Worm (Caenorhabditis elegans) whole organism, L1 larva: ENCODE data around the gene flh-1.
A peak's percentile ranks its signal among the peaks of the same experiment; 100 is the strongest.

ENCODE experiments used
- C04F5.9 ChIP-seq: sonication (generic microtip); optimal IDR thresholded peaks from 2 replicates; lab custom pipeline; 2016; ENCODE audit warnings: missing genetic modification characterization, missing compliant biosample characterization
- aly-2 ChIP-seq: fragments of 150-350 bp; optimal IDR thresholded peaks from 2 replicates; lab custom pipeline; 2014; ENCODE audit warnings: missing biosample characterization, missing genetic modification characterization
- blmp-1 ChIP-seq: fragments of 150-350 bp; optimal IDR thresholded peaks from 2 replicates; lab custom pipeline; 2014; ENCODE audit warnings: missing biosample characterization, missing genetic modification characterization
- ceh-8 ChIP-seq: fragments of 200-800 bp; sonication (Bioruptor generic); optimal IDR thresholded peaks from 2 replicates; lab custom pipeline; 2018; ENCODE audit warnings: mild to moderate bottlenecking, missing genetic modification characterization, moderate library complexity, missing compliant biosample characterization
- ceh-90 ChIP-seq: sonication (generic microtip); optimal IDR thresholded peaks from 2 replicates; lab custom pipeline; 2016; ENCODE audit warnings: missing genetic modification characterization, missing compliant biosample characterization
- efl-1 ChIP-seq, 4 experiments: fragments of 150-350 bp; optimal IDR thresholded peaks in 3 of 4; peaks in 1 of 4; 1 replicate in 1 of 4; 2 replicates in 3 of 4; lab custom pipeline; 2014; ENCODE audit warnings: missing biosample characterization in 2 of 4, missing genetic modification characterization in 2 of 4, missing genetic modification reagents in 2 of 4
- egl-13 ChIP-seq: sonication (generic microtip); optimal IDR thresholded peaks from 2 replicates; lab custom pipeline; 2016; ENCODE audit warnings: missing genotype, missing genetic modification reagents, missing genetic modification characterization, missing compliant biosample characterization
- elt-2 ChIP-seq: sonication (generic microtip); optimal IDR thresholded peaks from 2 replicates; lab custom pipeline; 2016; ENCODE audit warnings: missing genetic modification characterization, mild to moderate bottlenecking, inconsistent platforms, missing compliant biosample characterization, missing genetic modification reagents
- fkh-8 ChIP-seq: sonication (generic microtip); optimal IDR thresholded peaks from 2 replicates; lab custom pipeline; 2016; ENCODE audit warnings: mild to moderate bottlenecking, missing genetic modification characterization, missing compliant biosample characterization
- hpl-2 ChIP-seq: fragments of 150-350 bp; optimal IDR thresholded peaks from 2 replicates; lab custom pipeline; 2014; ENCODE audit warnings: missing biosample characterization, missing genetic modification reagents, missing genetic modification characterization
- irx-1 ChIP-seq: sonication (generic microtip); optimal IDR thresholded peaks from 2 replicates; lab custom pipeline; 2016; ENCODE audit warnings: missing genetic modification characterization, missing compliant biosample characterization
- isw-1 ChIP-seq: fragments of 200-800 bp; sonication (Bioruptor generic); IDR thresholded peaks from 2 replicates; pipeline ENCODE4 v1.3.6; 2022; ENCODE audit warnings: missing genetic modification characterization, missing compliant biosample characterization
- jun-1 ChIP-seq: fragments of 150-350 bp; optimal IDR thresholded peaks from 2 replicates; lab custom pipeline; 2014; ENCODE audit warnings: missing biosample characterization, missing genetic modification reagents, missing genetic modification characterization
- lin-13 ChIP-seq: fragments of 150-350 bp; optimal IDR thresholded peaks from 2 replicates; lab custom pipeline; 2014; ENCODE audit warnings: missing biosample characterization, missing genetic modification reagents, missing genetic modification characterization
- lin-15B ChIP-seq: fragments of 150-350 bp; sonication (generic microtip); optimal IDR thresholded peaks from 3 replicates; lab custom pipeline; 2014; ENCODE audit warnings: missing biosample characterization, missing genetic modification characterization
- lir-3 ChIP-seq: sonication (generic microtip); optimal IDR thresholded peaks from 2 replicates; lab custom pipeline; 2016; ENCODE audit warnings: mild to moderate bottlenecking, missing genetic modification characterization, moderate library complexity, missing compliant biosample characterization; ENCODE audit not compliant: poor library complexity
- mdl-1 ChIP-seq, 2 experiments: fragments of 150-350 bp; optimal IDR thresholded peaks; 2 replicates each; lab custom pipeline; 2014 to 2017; ENCODE audit warnings: missing biosample characterization in 2 of 2, missing genetic modification characterization in 2 of 2, inconsistent platforms in 1 of 2
- nhr-11 ChIP-seq: fragments of 150-350 bp; optimal IDR thresholded peaks from 2 replicates; lab custom pipeline; 2014; ENCODE audit warnings: missing biosample characterization, missing genetic modification characterization
- nhr-19 ChIP-seq: fragments of 200-800 bp; sonication (Bioruptor generic); conservative IDR thresholded peaks from 2 replicates; pipeline ENCODE4 v1.3.6; 2022; ENCODE audit warnings: missing genetic modification characterization, missing compliant biosample characterization
- nhr-237 ChIP-seq: fragments of 150-350 bp; optimal IDR thresholded peaks from 2 replicates; lab custom pipeline; 2014; ENCODE audit warnings: missing biosample characterization, missing genetic modification characterization
- nhr-71 ChIP-seq: sonication (generic microtip); optimal IDR thresholded peaks from 2 replicates; lab custom pipeline; 2016; ENCODE audit warnings: mild to moderate bottlenecking, missing genetic modification characterization, moderate library complexity, missing compliant biosample characterization
- nhr-90 ChIP-seq: sonication (generic microtip); optimal IDR thresholded peaks from 2 replicates; lab custom pipeline; 2016; ENCODE audit warnings: mild to moderate bottlenecking, missing genetic modification characterization, missing compliant biosample characterization; ENCODE audit not compliant: poor library complexity
- pqm-1 ChIP-seq: sonication (generic microtip); optimal IDR thresholded peaks from 3 replicates; lab custom pipeline; 2017; ENCODE audit warnings: missing biosample characterization, missing genetic modification characterization
- sptf-1 ChIP-seq: fragments of 150-350 bp; optimal IDR thresholded peaks from 2 replicates; lab custom pipeline; 2014; ENCODE audit warnings: missing biosample characterization, missing genetic modification characterization
- swsn-7 ChIP-seq: sonication (generic microtip); optimal IDR thresholded peaks from 2 replicates; lab custom pipeline; 2016; ENCODE audit warnings: missing genetic modification characterization, missing compliant biosample characterization
- unc-130 ChIP-seq: fragments of 150-350 bp; optimal IDR thresholded peaks from 2 replicates; lab custom pipeline; 2017; ENCODE audit warnings: missing biosample characterization, missing genetic modification characterization, inconsistent platforms
- unc-62 ChIP-seq: fragments of 150-350 bp; optimal IDR thresholded peaks from 2 replicates; lab custom pipeline; 2014; ENCODE audit warnings: missing biosample characterization, missing genetic modification reagents, missing genetic modification characterization
- unc-86 ChIP-seq: sonication (generic microtip); optimal IDR thresholded peaks from 2 replicates; lab custom pipeline; 2016; ENCODE audit warnings: missing genetic modification characterization, missing compliant biosample characterization

Gene flh-1

ce11 chrIV:9214823-9215222 lies 49.2 kb downstream of the flh-1 start:
- TF ChIP-seq nhr-90 (tag; lab: Kevin White, UChicago) (no peak), unc-62 (no peak), C04F5.9 (no peak), hpl-2 (GFP tag; lab: Kevin White, UChicago) (no peak), lin-13 (GFP tag; lab: Kevin White, UChicago) (no peak), mdl-1 (tag; optimal IDR thresholded peaks at IDR 0.05; lab: Kevin White, UChicago) (no peak), pqm-1 (no peak), jun-1 (tag; lab: Kevin White, UChicago) (no peak), egl-13 (tag; lab: Kevin White, UChicago) (no peak), lin-15B (tag; lab: Kevin White, UChicago) (no peak), ceh-8 (no peak), aly-2 (tag; lab: Kevin White, UChicago) (no peak), irx-1 (tag; lab: Kevin White, UChicago) (no peak), unc-86 (tag; lab: Kevin White, UChicago) (no peak)

- no peak for TF ChIP-seq fkh-8 (tag; lab: Kevin White, UChicago)
- no peak for TF ChIP-seq efl-1 (optimal IDR thresholded peaks at IDR 0.05; lab: Kevin White, UChicago)
- TF ChIP-seq efl-1 (GFP tag; optimal IDR thresholded peaks at IDR 0.05 in 1 of 2; lab: Kevin White, UChicago): peak in 1 of 2 experiments; percentile 34
- TF ChIP-seq nhr-237 (tag; lab: Kevin White, UChicago): no peak
- no peak for TF ChIP-seq unc-62
- no peak for TF ChIP-seq sptf-1 (tag; lab: Kevin White, UChicago)
- TF ChIP-seq lir-3 (tag; lab: Kevin White, UChicago): no peak
- TF ChIP-seq nhr-71 (tag; lab: Kevin White, UChicago): no peak
- no peak for TF ChIP-seq elt-2 (tag; lab: Kevin White, UChicago)
- no peak for TF ChIP-seq ceh-90 (tag; lab: Kevin White, UChicago)
- no peak for TF ChIP-seq nhr-19 (GFP tag; lab: Robert Waterston, UW)
- TF ChIP-seq unc-130 (tag; lab: Kevin White, UChicago): no peak
- no peak for TF ChIP-seq nhr-11
- TF ChIP-seq swsn-7 (tag; lab: Kevin White, UChicago): no peak
- no peak for TF ChIP-seq pqm-1
- TF ChIP-seq blmp-1 (tag; lab: Kevin White, UChicago): peak; percentile 40
- no peak for TF ChIP-seq isw-1 (GFP tag; lab: Robert Waterston, UW)
These were observed 51.9 kb downstream of the flh-1 start, which contains the start of gene C46C2.6 for ce11 chrIV:9212121-9212520. Gene C46C2.6, plus strand, starts transcription at chrIV:9212421.
